Fruit fly (Drosophila melanogaster): ENCODE results near the gene CG32281.

The CG32281 gene

DNA sequence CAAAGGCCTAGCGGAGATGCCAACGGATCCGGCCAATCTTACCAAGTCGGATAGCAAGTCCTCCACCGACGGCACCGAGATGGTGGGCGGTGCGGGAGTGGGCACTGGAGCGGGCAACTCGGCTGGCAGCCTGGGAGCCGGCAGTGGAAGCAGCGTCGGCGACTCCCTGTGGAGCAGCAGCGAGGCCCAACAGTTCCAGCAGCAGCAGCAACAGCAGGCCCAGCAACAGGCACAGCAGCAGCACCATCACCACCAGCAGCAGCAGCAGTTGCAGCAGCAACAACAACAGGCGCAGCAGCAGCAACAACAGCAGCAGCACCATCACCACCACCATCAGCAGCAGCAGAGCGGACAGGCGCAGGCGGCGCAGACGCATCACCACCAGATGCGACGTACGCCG lies 18.8 kb upstream of the CG32281 start:
- TF ChIP-seq CG11294 (GFP tag; IDR thresholded peaks at IDR 0.05), result no peak
- TF ChIP-seq acj6 (GFP tag; optimal IDR thresholded peaks at IDR 0.05), result no peak
- TF ChIP-seq CG3919 (GFP tag; optimal IDR thresholded peaks at IDR 0.05), result no peak
- TF ChIP-seq CG31627 (GFP tag; optimal IDR thresholded peaks at IDR 0.05), result no peak
- TF ChIP-seq CG6276 (GFP tag; optimal IDR thresholded peaks at IDR 0.05), result no peak
- no peak for TF ChIP-seq Ets96B (tag; optimal IDR thresholded peaks at IDR 0.05)
- TF ChIP-seq dac (GFP tag; optimal IDR thresholded peaks at IDR 0.05), result no peak
- no peak for TF ChIP-seq Eip75B (GFP tag; optimal IDR thresholded peaks at IDR 0.05)
- no peak for TF ChIP-seq fd59A (GFP tag; optimal IDR thresholded peaks at IDR 0.05)

- TF ChIP-seq CG9139 (GFP tag; optimal IDR thresholded peaks at IDR 0.05) (no peak), Gug (GFP tag; IDR thresholded peaks at IDR 0.05) (no peak), salr (GFP tag; optimal IDR thresholded peaks at IDR 0.05) (no peak), esn (GFP tag; optimal IDR thresholded peaks at IDR 0.05) (no peak), CG3919 (GFP tag; optimal IDR thresholded peaks at IDR 0.05) (no peak), Eip75B (GFP tag; optimal IDR thresholded peaks at IDR 0.05) (no peak), svp (GFP tag) (no peak), Ets21C (GFP tag; optimal IDR thresholded peaks at IDR 0.05) (no peak), CG34406 (GFP tag; optimal IDR thresholded peaks at IDR 0.05) (no peak), CG10631 (GFP tag; optimal IDR thresholded peaks at IDR 0.05) (no peak), OdsH (GFP tag; optimal IDR thresholded peaks at IDR 0.05) (no peak), CG6808 (GFP tag; optimal IDR thresholded peaks at IDR 0.05) (no peak), Met (GFP tag; optimal IDR thresholded peaks at IDR 0.05) (no peak), CG8119 (GFP tag; IDR thresholded peaks at IDR 0.05) (no peak), CG15336 (GFP tag; IDR thresholded peaks at IDR 0.05) (no peak), CG11762 (GFP tag; optimal IDR thresholded peaks at IDR 0.05; ENCODE audit: insufficient read depth) (no peak), Smox (GFP tag; optimal IDR thresholded peaks at IDR 0.05) (no peak)
These were observed 11.5 kb upstream of the CG32281 start for dm6 chr3L:3157651-3158050.

- TF ChIP-seq Eip93F (GFP tag; optimal IDR thresholded peaks at IDR 0.05), result no peak
- peak; percentile 14 for TF ChIP-seq CG3032 (tag; optimal IDR thresholded peaks at IDR 0.05)
- TF ChIP-seq esn (GFP tag; optimal IDR thresholded peaks at IDR 0.05), result peak; percentile 48
- TF ChIP-seq cyc (GFP tag; optimal IDR thresholded peaks at IDR 0.05), result peak; percentile 21
These were observed 9.6 kb upstream of the CG32281 start, which contains the start of the genes ND-30 and CG15812 for dm6 chr3L:3159309-3160194. TSS of gene ND-30 (minus strand) at chr3L:3159578. TSS of gene CG15812 (plus strand) at chr3L:3159991.

- TF ChIP-seq CG1621 (tag; optimal IDR thresholded peaks at IDR 0.05) (peak; percentile 90), CG8119 (GFP tag; IDR thresholded peaks at IDR 0.05) (no peak)
These were observed 7.2 kb upstream of the CG32281 start, which contains the start of gene rasp for dm6 chr3L:3161968-3162367. TSS of gene rasp (plus strand) at chr3L:3162180.

dm6 chr3L:3162584-3162983 lies 6.6 kb upstream of the CG32281 start:
- TF ChIP-seq Sox102F (GFP tag; optimal IDR thresholded peaks at IDR 0.05), result no peak
- TF ChIP-seq Hr39 (GFP tag; optimal IDR thresholded peaks at IDR 0.05), result no peak
- TF ChIP-seq ss (GFP tag; optimal IDR thresholded peaks at IDR 0.05), result no peak
- no peak for TF ChIP-seq spab (GFP tag; optimal IDR thresholded peaks at IDR 0.05)

All from whole organism, prepupa.